Worm (Caenorhabditis elegans): ENCODE data around the gene R08C7.5.
A peak's percentile ranks its signal among the peaks of the same experiment; 100 is the strongest.

R08C7.5 gene

DNA sequence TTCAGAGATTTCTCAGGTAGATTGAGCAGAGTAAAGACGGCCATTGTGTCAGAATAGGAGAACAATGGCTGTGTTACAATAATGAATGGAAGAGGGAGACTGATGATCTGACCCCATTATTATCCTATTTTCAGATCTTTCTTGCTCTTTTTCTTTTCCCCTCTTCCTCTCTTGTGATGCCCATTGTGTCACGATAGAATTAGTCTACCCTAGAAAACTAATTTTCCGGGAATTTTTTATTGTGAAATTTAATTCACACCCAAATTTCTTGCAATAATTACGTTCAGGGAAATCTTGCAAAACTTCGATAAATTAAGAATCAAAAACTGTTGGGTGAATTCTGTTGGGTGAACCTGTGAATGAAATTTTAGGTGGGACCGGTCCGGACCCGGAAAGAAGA is 11.0 kb downstream of the R08C7.5 start, which contains the start of gene fbxb-75:
Gene fbxb-75 (minus strand): TSS at position 101 of the 400 bp plus-strand sequence.
- TF ChIP-seq ztf-29 (GFP tag; IDR thresholded peaks at IDR 0.05), result no peak

DNA sequence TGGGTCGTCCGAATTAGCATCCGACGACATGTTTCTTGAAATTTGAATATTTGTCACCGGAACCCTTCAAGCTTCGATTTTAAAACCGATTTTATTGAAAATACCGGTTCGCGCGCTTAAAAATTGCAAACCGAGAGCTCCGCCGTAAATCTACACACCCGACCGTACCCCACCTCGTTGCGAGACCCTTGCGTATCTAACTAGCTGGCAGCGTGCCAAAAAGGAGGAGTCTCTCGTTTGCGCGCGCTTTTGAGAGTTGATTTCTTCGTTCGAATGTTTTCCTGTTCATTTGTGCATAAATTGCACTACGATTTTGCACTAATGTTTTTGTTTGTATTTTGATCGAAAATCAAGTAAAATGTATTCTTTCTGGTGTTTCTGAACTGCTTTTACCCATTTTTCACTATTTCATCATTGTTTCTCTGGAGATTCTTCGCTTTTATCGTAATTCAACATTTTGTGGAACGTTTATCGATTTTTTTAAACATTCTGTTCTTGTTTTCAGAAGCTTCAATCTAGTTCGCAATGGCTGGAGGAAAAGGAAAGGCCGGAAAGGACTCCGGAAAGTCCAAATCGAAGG is 15.8 kb downstream of the R08C7.5 start, which contains the start of the genes wapl-1 and htz-1:
Gene wapl-1 (minus strand): TSS at position 30 of the 580 bp plus-strand sequence.
Gene htz-1 (plus strand): TSS at position 506 of the 580 bp plus-strand sequence.
- TF ChIP-seq ztf-23 (GFP tag; IDR thresholded peaks at IDR 0.05) (0 out of 2 replicates have a peak, but pooled peaks have one; percentile 54), T22C8.4 (GFP tag; IDR thresholded peaks at IDR 0.05) (no peak), tab-1 (GFP tag; IDR thresholded peaks at IDR 0.05) (no peak), klf-2 (GFP tag; conservative IDR thresholded peaks at IDR 0.05) (no peak), cog-1 (tag; optimal IDR thresholded peaks at IDR 0.05) (peak; percentile 32), med-1 (GFP tag; optimal IDR thresholded peaks at IDR 0.05; ENCODE audit: insufficient read depth) (no peak), flt-1 (GFP tag; IDR thresholded peaks at IDR 0.05) (peak; percentile 80), ztf-29 (GFP tag; IDR thresholded peaks at IDR 0.05) (no peak), ref-1 (GFP tag; conservative IDR thresholded peaks at IDR 0.05) (no peak)

DNA sequence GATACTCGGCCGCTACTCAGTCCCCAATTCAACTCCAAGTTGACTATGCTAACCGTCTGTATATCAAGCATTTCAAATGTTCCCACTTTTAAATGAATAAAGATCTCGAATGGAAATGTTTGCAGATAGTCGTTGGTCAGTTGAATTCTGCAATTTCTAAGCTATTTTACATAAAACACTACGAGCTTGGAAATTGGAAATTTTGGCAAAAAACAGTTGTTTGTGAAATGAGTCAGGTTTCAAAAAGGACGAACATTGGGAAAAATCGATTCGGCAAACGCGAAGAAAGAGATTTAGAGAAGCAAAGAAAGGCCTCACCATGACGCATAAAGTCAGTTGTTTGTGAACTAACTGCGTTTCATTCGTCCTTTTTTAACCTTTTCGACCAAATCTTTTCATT is 16.9 kb downstream of the R08C7.5 start:
- peak; percentile 82 for TF ChIP-seq T22C8.4 (GFP tag; IDR thresholded peaks at IDR 0.05)
- no peak for TF ChIP-seq klf-2 (GFP tag; conservative IDR thresholded peaks at IDR 0.05)
- TF ChIP-seq ref-1 (GFP tag; conservative IDR thresholded peaks at IDR 0.05), result no peak
- no peak for TF ChIP-seq ztf-29 (GFP tag; IDR thresholded peaks at IDR 0.05)

DNA sequence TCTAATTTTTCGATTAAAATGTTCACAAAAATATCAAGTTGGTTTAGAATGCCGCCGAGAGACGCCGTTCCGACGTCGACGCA is 17.1 kb downstream of the R08C7.5 start, which contains the start of gene chat-1:
Gene chat-1 (plus strand): TSS at position 48 of the 83 bp plus-strand sequence.
- TF ChIP-seq T22C8.4 (GFP tag; IDR thresholded peaks at IDR 0.05) (0 out of 2 replicates have a peak, but pooled peaks have one; percentile 1), tab-1 (GFP tag; IDR thresholded peaks at IDR 0.05) (no peak)

DNA sequence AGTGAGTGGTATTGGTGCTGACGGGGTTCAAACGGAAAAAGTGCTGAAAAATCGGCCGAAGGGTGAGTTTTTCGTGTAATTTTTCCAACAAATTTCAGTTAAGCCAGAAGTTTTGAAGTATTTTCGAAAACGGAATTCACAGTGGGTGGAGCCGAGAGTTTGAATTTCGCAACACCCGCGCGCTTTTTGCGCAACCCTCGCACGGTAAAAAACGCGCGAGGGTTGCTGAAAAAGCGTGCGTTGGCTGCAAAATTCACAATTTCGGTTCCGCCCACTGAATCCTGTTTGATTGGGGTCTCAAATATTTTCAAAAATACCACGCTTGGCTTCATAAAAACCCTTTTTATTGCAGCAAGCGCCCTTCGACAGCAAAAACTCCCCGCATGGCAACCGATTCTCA is 17.3 kb downstream of the R08C7.5 start:
- TF ChIP-seq ztf-29 (GFP tag; IDR thresholded peaks at IDR 0.05) (no peak), ztf-23 (GFP tag; IDR thresholded peaks at IDR 0.05) (no peak), med-1 (GFP tag; optimal IDR thresholded peaks at IDR 0.05; ENCODE audit: insufficient read depth) (no peak)

DNA sequence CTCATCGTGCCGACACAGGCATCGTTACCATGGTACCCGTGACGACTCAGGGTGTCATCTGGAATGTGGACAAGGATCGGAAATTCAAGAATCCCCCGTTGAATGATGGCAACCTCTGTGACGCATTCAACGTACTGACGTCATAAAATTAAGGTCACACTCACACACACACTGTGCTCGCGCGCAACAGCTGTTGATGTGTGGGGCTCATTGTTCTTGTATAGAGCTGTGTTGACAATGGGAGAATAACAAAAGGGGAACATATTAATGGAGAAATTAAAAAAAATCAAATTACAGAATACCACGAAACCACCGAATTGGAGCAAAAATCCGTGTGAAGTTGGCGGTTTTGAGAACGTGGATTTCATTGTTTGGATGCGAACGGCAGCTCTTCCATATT is 18.3 kb downstream of the R08C7.5 start:
- no peak for TF ChIP-seq cog-1 (tag; optimal IDR thresholded peaks at IDR 0.05)
- no peak for TF ChIP-seq T22C8.4 (GFP tag; IDR thresholded peaks at IDR 0.05)
- no peak for TF ChIP-seq klf-2 (GFP tag; conservative IDR thresholded peaks at IDR 0.05)

DNA sequence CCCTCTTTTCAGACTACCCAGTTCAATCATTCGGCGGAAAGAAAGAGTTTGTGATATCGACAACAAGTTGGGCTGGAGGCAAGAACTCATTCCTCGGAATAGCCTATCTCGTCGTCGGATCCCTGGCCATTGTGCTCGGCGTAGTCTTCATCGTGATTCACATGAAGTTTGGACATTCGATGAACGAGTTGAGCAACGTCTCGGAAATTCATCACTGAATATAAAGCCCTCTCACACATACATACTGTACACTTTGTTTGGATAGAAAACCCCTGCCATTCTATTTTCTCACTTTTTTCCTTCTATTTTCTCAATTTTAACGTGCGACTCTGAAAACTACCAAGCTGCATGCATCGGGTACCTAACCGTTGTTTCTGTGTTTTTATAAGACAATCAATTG is 19.4 kb downstream of the R08C7.5 start, which contains the start of gene R08C7.12:
Gene R08C7.12 (plus strand): TSS at position 301 of the 400 bp plus-strand sequence.
- TF ChIP-seq cog-1 (tag; optimal IDR thresholded peaks at IDR 0.05), result no peak
- no peak for TF ChIP-seq T22C8.4 (GFP tag; IDR thresholded peaks at IDR 0.05)
- no peak for TF ChIP-seq klf-2 (GFP tag; conservative IDR thresholded peaks at IDR 0.05)
- no peak for TF ChIP-seq flt-1 (GFP tag; IDR thresholded peaks at IDR 0.05)
- TF ChIP-seq ztf-23 (GFP tag; IDR thresholded peaks at IDR 0.05), result no peak
- no peak for TF ChIP-seq ztf-29 (GFP tag; IDR thresholded peaks at IDR 0.05)
- TF ChIP-seq tab-1 (GFP tag; IDR thresholded peaks at IDR 0.05), result no peak
- TF ChIP-seq med-1 (GFP tag; optimal IDR thresholded peaks at IDR 0.05; ENCODE audit: insufficient read depth), result no peak
- no peak for TF ChIP-seq ref-1 (GFP tag; conservative IDR thresholded peaks at IDR 0.05)

DNA sequence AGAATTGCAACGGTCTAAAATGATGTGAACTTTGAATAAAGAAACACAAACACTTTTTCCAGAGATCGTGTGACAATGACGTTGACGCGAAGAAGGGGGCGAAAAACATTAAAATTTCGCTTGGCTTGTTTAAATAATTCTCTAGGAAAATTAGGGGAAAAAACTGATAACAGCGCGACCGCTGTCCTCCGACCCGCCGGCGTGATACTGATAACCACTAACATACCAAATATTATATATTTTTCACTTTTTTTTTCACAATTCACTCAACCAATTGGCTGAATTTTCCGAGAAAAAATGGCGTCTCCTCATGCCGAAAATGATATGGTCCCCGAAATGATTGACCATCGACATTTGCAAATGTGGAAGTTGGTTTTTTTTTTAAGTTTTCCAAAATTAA is 19.8 kb downstream of the R08C7.5 start:
- no peak for TF ChIP-seq ztf-29 (GFP tag; IDR thresholded peaks at IDR 0.05)
- TF ChIP-seq tab-1 (GFP tag; IDR thresholded peaks at IDR 0.05), result no peak
- no peak for TF ChIP-seq ref-1 (GFP tag; conservative IDR thresholded peaks at IDR 0.05)

DNA sequence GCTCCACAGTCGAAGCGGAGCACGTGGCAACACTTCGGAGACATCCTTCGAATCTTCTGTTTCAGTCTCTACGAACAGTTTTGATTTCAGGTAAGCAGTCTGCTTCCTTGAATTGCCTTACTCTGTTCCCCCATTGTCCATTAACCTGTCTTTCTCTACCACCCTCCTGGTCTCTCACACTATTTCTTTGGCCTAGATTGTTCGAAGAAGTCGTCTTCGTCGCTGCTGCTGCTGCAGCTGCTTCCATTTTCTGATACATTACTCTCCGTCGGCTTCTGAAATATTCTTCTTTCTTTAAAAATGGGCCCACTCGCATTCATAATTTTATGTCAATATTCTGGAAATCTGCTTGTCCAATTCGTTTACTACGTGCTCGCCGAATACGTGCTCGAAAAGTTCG is 21.5 kb downstream of the R08C7.5 start, which contains the start of gene R08C7.1:
Gene R08C7.1 (plus strand): TSS at position 301 of the 400 bp plus-strand sequence.
- no peak for TF ChIP-seq T22C8.4 (GFP tag; IDR thresholded peaks at IDR 0.05)
- no peak for TF ChIP-seq med-1 (GFP tag; optimal IDR thresholded peaks at IDR 0.05; ENCODE audit: insufficient read depth)
- no peak for TF ChIP-seq cog-1 (tag; optimal IDR thresholded peaks at IDR 0.05)
- TF ChIP-seq ztf-23 (GFP tag; IDR thresholded peaks at IDR 0.05), result no peak
- TF ChIP-seq ztf-29 (GFP tag; IDR thresholded peaks at IDR 0.05), result no peak
- TF ChIP-seq tab-1 (GFP tag; IDR thresholded peaks at IDR 0.05), result no peak
- TF ChIP-seq ref-1 (GFP tag; conservative IDR thresholded peaks at IDR 0.05), result no peak
- TF ChIP-seq flt-1 (GFP tag; IDR thresholded peaks at IDR 0.05), result no peak
- no peak for TF ChIP-seq klf-2 (GFP tag; conservative IDR thresholded peaks at IDR 0.05)

DNA sequence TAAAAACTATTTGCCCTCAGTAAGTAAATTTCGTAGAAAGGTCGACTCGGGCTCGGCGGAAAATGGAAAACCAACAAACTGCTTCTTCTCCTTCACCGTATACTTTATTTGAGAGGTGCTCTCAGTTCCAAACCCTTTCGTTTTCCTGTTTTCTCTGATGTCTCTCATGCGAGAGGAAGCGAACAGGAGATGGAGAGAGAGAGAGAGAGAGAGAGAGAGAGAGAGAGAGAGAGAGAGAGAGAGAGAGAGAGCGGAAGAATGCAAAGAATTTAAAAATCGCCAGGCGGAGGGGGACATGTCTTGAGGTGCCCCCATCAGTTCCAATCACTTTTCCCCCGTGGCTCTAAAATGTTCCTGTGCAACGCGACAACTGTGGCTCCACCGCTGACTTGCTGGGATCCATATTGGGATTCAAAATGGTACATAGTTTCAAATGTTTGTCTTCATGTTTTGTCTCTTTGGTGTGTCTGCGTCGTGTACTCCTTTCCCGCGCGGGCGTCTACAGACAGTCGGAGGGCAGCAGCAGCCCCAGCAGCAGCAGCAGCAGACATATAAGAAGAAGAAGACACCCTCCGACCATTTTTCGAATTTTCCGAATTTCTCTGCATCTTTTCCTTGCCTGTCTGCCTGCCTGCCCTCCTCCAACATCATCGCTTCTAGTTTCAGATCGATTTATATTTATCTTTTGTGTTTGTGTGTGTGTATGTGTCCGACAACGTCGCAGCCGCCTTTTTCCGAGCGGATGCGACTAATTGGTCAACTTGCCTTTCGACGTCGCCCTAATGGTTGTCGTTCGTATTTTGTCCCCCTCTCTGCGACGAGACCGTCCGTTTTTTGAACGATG is 24.5 kb downstream of the R08C7.5 start, which contains the start of gene R08C7.11:
Gene R08C7.11 (minus strand): TSS at position 608 of the 844 bp plus-strand sequence.
- TF ChIP-seq cog-1 (tag; optimal IDR thresholded peaks at IDR 0.05) (peak; percentile 19), tab-1 (GFP tag; IDR thresholded peaks at IDR 0.05) (no peak), T22C8.4 (GFP tag; IDR thresholded peaks at IDR 0.05) (no peak), ztf-29 (GFP tag; IDR thresholded peaks at IDR 0.05) (no peak), ztf-23 (GFP tag; IDR thresholded peaks at IDR 0.05) (no peak), flt-1 (GFP tag; IDR thresholded peaks at IDR 0.05) (0 out of 2 replicates have a peak, but pooled peaks have one; percentile 13), klf-2 (GFP tag; conservative IDR thresholded peaks at IDR 0.05) (0 out of 2 replicates have a peak, but pooled peaks have one; percentile 42), ref-1 (GFP tag; conservative IDR thresholded peaks at IDR 0.05) (no peak), med-1 (GFP tag; optimal IDR thresholded peaks at IDR 0.05; ENCODE audit: insufficient read depth) (no peak)

DNA sequence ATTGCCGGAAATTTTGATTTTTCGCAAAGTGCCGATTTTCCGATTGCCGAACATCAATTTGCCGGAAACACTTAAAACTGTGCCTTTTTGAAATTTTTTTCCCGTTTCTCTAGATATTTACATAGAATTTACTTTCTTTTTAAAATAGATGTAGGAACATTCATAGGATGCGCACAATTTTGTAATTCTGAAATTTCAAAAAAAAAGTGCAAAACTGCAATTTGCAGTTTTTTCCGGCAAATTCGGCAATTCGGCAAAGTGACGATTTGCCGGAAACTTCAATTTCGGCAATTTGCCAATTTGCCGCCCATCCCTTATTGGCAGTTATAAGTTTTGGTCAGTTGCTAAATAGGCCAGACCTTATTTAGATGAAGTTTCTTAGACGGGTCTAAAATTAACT is 26.6 kb downstream of the R08C7.5 start:
- TF ChIP-seq ztf-29 (GFP tag; IDR thresholded peaks at IDR 0.05) (no peak), med-1 (GFP tag; optimal IDR thresholded peaks at IDR 0.05; ENCODE audit: insufficient read depth) (no peak), flt-1 (GFP tag; IDR thresholded peaks at IDR 0.05) (no peak), klf-2 (GFP tag; conservative IDR thresholded peaks at IDR 0.05) (no peak), T22C8.4 (GFP tag; IDR thresholded peaks at IDR 0.05) (no peak), ztf-23 (GFP tag; IDR thresholded peaks at IDR 0.05) (no peak), tab-1 (GFP tag; IDR thresholded peaks at IDR 0.05) (no peak), ref-1 (GFP tag; conservative IDR thresholded peaks at IDR 0.05) (no peak), cog-1 (tag; optimal IDR thresholded peaks at IDR 0.05) (no peak)
